Worm (Caenorhabditis elegans): ENCODE data around the gene F34H10.4.

F34H10.4 gene

ce11 chrX:9634925-9635324 lies 13.4 kb upstream of the F34H10.4 start, which contains the start of gene F34H10.3:
Gene F34H10.3, minus strand, starts transcription at chrX:9635025.
- TF ChIP-seq lin-11 (tag; optimal IDR thresholded peaks at IDR 0.05) (no peak), lsy-2 (tag; optimal IDR thresholded peaks at IDR 0.05) (no peak), ama-1 (optimal IDR thresholded peaks at IDR 0.05) (no peak), nhr-6 (tag; optimal IDR thresholded peaks at IDR 0.05) (no peak), unc-39 (tag; optimal IDR thresholded peaks at IDR 0.05) (no peak), nhr-21 (tag; optimal IDR thresholded peaks at IDR 0.05) (no peak), lin-39 (tag; optimal IDR thresholded peaks at IDR 0.05) (no peak), R02D3.7 (tag; optimal IDR thresholded peaks at IDR 0.05) (no peak), ZK546.5 (tag; optimal IDR thresholded peaks at IDR 0.05) (no peak), ztf-4 (tag; optimal IDR thresholded peaks at IDR 0.05) (no peak), nhr-23 (tag; optimal IDR thresholded peaks at IDR 0.05) (no peak), elt-3 (tag; optimal IDR thresholded peaks at IDR 0.05) (no peak), sma-9 (GFP tag; optimal IDR thresholded peaks at IDR 0.05) (no peak), sma-9 (tag; optimal IDR thresholded peaks at IDR 0.05) (no peak), nhr-77 (tag; optimal IDR thresholded peaks at IDR 0.05) (no peak), zag-1 (tag; optimal IDR thresholded peaks at IDR 0.05) (no peak), F13H6.1 (tag; optimal IDR thresholded peaks at IDR 0.05) (no peak), aly-2 (tag; optimal IDR thresholded peaks at IDR 0.05) (no peak), mdl-1 (tag; optimal IDR thresholded peaks at IDR 0.05) (no peak), crh-2 (tag; optimal IDR thresholded peaks at IDR 0.05) (no peak)

ce11 chrX:9635376-9635775 lies 12.9 kb upstream of the F34H10.4 start, which contains the start of gene F34H10.5:
Gene F34H10.5, plus strand, starts transcription at chrX:9635676.
- TF ChIP-seq blmp-1 (tag; optimal IDR thresholded peaks at IDR 0.05; ENCODE audit: insufficient read depth) (no peak), peb-1 (tag; optimal IDR thresholded peaks at IDR 0.05) (no peak), mbf-1 (tag; optimal IDR thresholded peaks at IDR 0.05) (no peak), egl-27 (tag; optimal IDR thresholded peaks at IDR 0.05) (no peak), sma-3 (GFP tag; optimal IDR thresholded peaks at IDR 0.05) (no peak), unc-55 (GFP tag; optimal IDR thresholded peaks at IDR 0.05) (no peak), nhr-6 (tag; optimal IDR thresholded peaks at IDR 0.05) (no peak), F13H6.1 (tag; optimal IDR thresholded peaks at IDR 0.05) (no peak), unc-39 (tag; optimal IDR thresholded peaks at IDR 0.05) (no peak), nhr-77 (tag; optimal IDR thresholded peaks at IDR 0.05) (no peak)

ce11 chrX:9637137-9637536 lies 11.2 kb upstream of the F34H10.4 start:
- TF ChIP-seq egl-27 (tag; optimal IDR thresholded peaks at IDR 0.05) (no peak), nhr-11 (tag; optimal IDR thresholded peaks at IDR 0.05) (no peak), sma-9 (GFP tag; optimal IDR thresholded peaks at IDR 0.05) (peak; percentile 5), sma-9 (tag; optimal IDR thresholded peaks at IDR 0.05) (no peak), elt-1 (tag; optimal IDR thresholded peaks at IDR 0.05) (no peak), peb-1 (tag; optimal IDR thresholded peaks at IDR 0.05) (peak; percentile 34), fos-1 (tag; optimal IDR thresholded peaks at IDR 0.05) (peak; percentile 29)

ce11 chrX:9637700-9638099 lies 10.6 kb upstream of the F34H10.4 start:
- peak; percentile 37 for TF ChIP-seq crh-2 (tag; optimal IDR thresholded peaks at IDR 0.05)
- peak; percentile 15 for TF ChIP-seq fos-1 (tag; optimal IDR thresholded peaks at IDR 0.05)
- no peak for TF ChIP-seq ceh-16 (tag; optimal IDR thresholded peaks at IDR 0.05)
- peak; percentile 12 for TF ChIP-seq sem-4 (tag; optimal IDR thresholded peaks at IDR 0.05)
- TF ChIP-seq ztf-4 (tag; optimal IDR thresholded peaks at IDR 0.05): peak; percentile 18
- TF ChIP-seq sma-9 (GFP tag; optimal IDR thresholded peaks at IDR 0.05): peak; percentile 67
- TF ChIP-seq sma-9 (tag; optimal IDR thresholded peaks at IDR 0.05): no peak
- TF ChIP-seq C34F6.9 (tag; optimal IDR thresholded peaks at IDR 0.05): peak; percentile 21
- TF ChIP-seq nhr-237 (tag; optimal IDR thresholded peaks at IDR 0.05): no peak
- peak; percentile 21 for TF ChIP-seq F13H6.1 (tag; optimal IDR thresholded peaks at IDR 0.05)
- TF ChIP-seq alr-1 (tag; optimal IDR thresholded peaks at IDR 0.05): no peak
- peak in 1 of 2 experiments; percentile 27 for TF ChIP-seq lsy-2 (tag; optimal IDR thresholded peaks at IDR 0.05)
- peak; percentile 30 for TF ChIP-seq sma-3 (GFP tag; optimal IDR thresholded peaks at IDR 0.05)
- TF ChIP-seq lin-13 (GFP tag; optimal IDR thresholded peaks at IDR 0.05): peak; percentile 40
- no peak for TF ChIP-seq ztf-1 (GFP tag; conservative IDR thresholded peaks at IDR 0.05)
- peak; percentile 62 for TF ChIP-seq nhr-129 (tag; optimal IDR thresholded peaks at IDR 0.05)
- peak; percentile 44 for TF ChIP-seq nhr-11 (tag; optimal IDR thresholded peaks at IDR 0.05)
- TF ChIP-seq mdl-1 (tag; optimal IDR thresholded peaks at IDR 0.05): no peak
- peak; percentile 32 for TF ChIP-seq unc-55 (GFP tag; optimal IDR thresholded peaks at IDR 0.05)
- peak; percentile 49 for TF ChIP-seq nhr-21 (tag; optimal IDR thresholded peaks at IDR 0.05)
- TF ChIP-seq ztf-11 (tag; optimal IDR thresholded peaks at IDR 0.05): no peak
- TF ChIP-seq nhr-25 (tag; optimal IDR thresholded peaks at IDR 0.05): peak; percentile 18

Data from whole organism, L2 larva.